Fruit fly (Drosophila melanogaster) whole organism: ENCODE results near the gene CG44153.

Source experiments
- Dll ChIP-seq: fragments of >200 bp; optimal IDR thresholded peaks from 2 replicates; lab custom pipeline; 2017
- pan ChIP-seq: fragments of >200 bp; optimal IDR thresholded peaks from 2 replicates; lab custom pipeline; 2017
- usp ChIP-seq: fragments of >200 bp; optimal IDR thresholded peaks from 2 replicates; lab custom pipeline; 2017; ENCODE audit warnings: missing biosample characterization, missing genetic modification characterization, mixed read lengths

dm6 chr2L:10093788-10094187 lies 86.3 kb downstream of the CG44153 start, which contains the start of gene CG34109:
- no peak for TF ChIP-seq usp (GFP tag; lab: Kevin White, UChicago)
- TF ChIP-seq pan (lab: Kevin White, UChicago), result no peak
- TF ChIP-seq Dll (lab: Kevin White, UChicago), result no peak
